Worm (Caenorhabditis elegans) whole organism, L2 larva: Measurements from ENCODE around the gene math-40.

Source experiments
- C34F6.9 ChIP-seq: fragments of 150-350 bp; optimal IDR thresholded peaks from 2 replicates; lab custom pipeline; 2014; ENCODE audit warnings: missing biosample characterization, missing genetic modification characterization
- F13H6.1 ChIP-seq: sonication (generic microtip); optimal IDR thresholded peaks from 2 replicates; lab custom pipeline; 2016; ENCODE audit warnings: missing genetic modification characterization, missing compliant biosample characterization
- R02D3.7 ChIP-seq: fragments of 150-350 bp; optimal IDR thresholded peaks from 2 replicates; lab custom pipeline; 2014; ENCODE audit warnings: missing biosample characterization, missing genetic modification characterization
- Y55F3AM.14 ChIP-seq: fragments of 200-800 bp; sonication (Bioruptor generic); optimal IDR thresholded peaks from 2 replicates; lab custom pipeline; 2018; ENCODE audit warnings: mild to moderate bottlenecking, missing genetic modification characterization, missing compliant biosample characterization
- ZK546.5 ChIP-seq: sonication (generic microtip); optimal IDR thresholded peaks from 2 replicates; lab custom pipeline; 2017; ENCODE audit warnings: missing biosample characterization, missing genetic modification characterization
- alr-1 ChIP-seq: fragments of 150-350 bp; optimal IDR thresholded peaks from 2 replicates; lab custom pipeline; 2014; ENCODE audit warnings: missing biosample characterization, missing genetic modification characterization
- aly-2 ChIP-seq: fragments of 150-350 bp; optimal IDR thresholded peaks from 2 replicates; lab custom pipeline; 2014; ENCODE audit warnings: missing biosample characterization, missing genetic modification characterization
- ama-1 ChIP-seq: fragments of 150-350 bp; optimal IDR thresholded peaks from 2 replicates; lab custom pipeline; 2018; ENCODE audit warnings: inconsistent platforms
- blmp-1 ChIP-seq: sonication (generic microtip); optimal IDR thresholded peaks from 2 replicates; lab custom pipeline; 2017; ENCODE audit warnings: missing genetic modification characterization, mild to moderate bottlenecking, missing compliant biosample characterization, antibody characterized with exemption, moderate library complexity; ENCODE audit not compliant: insufficient read depth
- crh-2 ChIP-seq: sonication (generic microtip); optimal IDR thresholded peaks from 2 replicates; lab custom pipeline; 2017; ENCODE audit warnings: missing biosample characterization, missing genetic modification characterization
- egl-27 ChIP-seq: sonication (generic microtip); optimal IDR thresholded peaks from 3 replicates; lab custom pipeline; 2017; ENCODE audit warnings: missing biosample characterization, missing genetic modification reagents, missing genetic modification characterization
- elt-1 ChIP-seq: fragments of 150-350 bp; optimal IDR thresholded peaks from 2 replicates; lab custom pipeline; 2014; ENCODE audit warnings: missing biosample characterization, missing genetic modification characterization
- fos-1 ChIP-seq: fragments of 150-350 bp; optimal IDR thresholded peaks from 2 replicates; lab custom pipeline; 2014; ENCODE audit warnings: missing biosample characterization, missing genetic modification characterization
- gmeb-1 ChIP-seq: fragments of 150-350 bp; optimal IDR thresholded peaks from 2 replicates; lab custom pipeline; 2014; ENCODE audit warnings: missing biosample characterization, missing genetic modification characterization
- lin-11 ChIP-seq: fragments of 150-350 bp; sonication (generic microtip); optimal IDR thresholded peaks from 2 replicates; lab custom pipeline; 2014; ENCODE audit warnings: missing biosample characterization, missing genetic modification characterization, inconsistent platforms, mixed read lengths
- lin-39 ChIP-seq: fragments of 150-350 bp; optimal IDR thresholded peaks from 2 replicates; lab custom pipeline; 2014; ENCODE audit warnings: missing biosample characterization, missing genetic modification reagents, missing genetic modification characterization
- lsy-2 ChIP-seq, 2 experiments: fragments of 150-350 bp in 1 of 2; sonication (generic microtip) in 1 of 2; optimal IDR thresholded peaks; 2 replicates each; lab custom pipeline; 2014 to 2017; ENCODE audit warnings: missing biosample characterization in 2 of 2, missing genetic modification characterization in 2 of 2
- mab-5 ChIP-seq: fragments of 150-350 bp; optimal IDR thresholded peaks from 2 replicates; lab custom pipeline; 2014; ENCODE audit warnings: missing biosample characterization, missing genetic modification characterization
- mbf-1 ChIP-seq: sonication (generic microtip); optimal IDR thresholded peaks from 2 replicates; lab custom pipeline; 2017; ENCODE audit warnings: missing biosample characterization, missing genetic modification characterization
- mdl-1 ChIP-seq, 2 experiments: fragments of 150-350 bp in 1 of 2; sonication (generic microtip) in 1 of 2; optimal IDR thresholded peaks; 2 replicates each; lab custom pipeline; 2017; ENCODE audit warnings: missing biosample characterization in 2 of 2, missing genetic modification characterization in 2 of 2
- nhr-10 ChIP-seq: sonication (generic microtip); optimal IDR thresholded peaks from 2 replicates; lab custom pipeline; 2017; ENCODE audit warnings: missing biosample characterization, missing genetic modification characterization
- nhr-11 ChIP-seq: fragments of 150-350 bp; optimal IDR thresholded peaks from 2 replicates; lab custom pipeline; 2014; ENCODE audit warnings: missing biosample characterization, missing genetic modification characterization
- nhr-12 ChIP-seq: fragments of 150-350 bp; optimal IDR thresholded peaks from 2 replicates; lab custom pipeline; 2014; ENCODE audit warnings: missing biosample characterization, missing genetic modification characterization
- nhr-129 ChIP-seq: fragments of 150-350 bp; optimal IDR thresholded peaks from 2 replicates; lab custom pipeline; 2014; ENCODE audit warnings: missing biosample characterization, missing genetic modification characterization
- nhr-21 ChIP-seq: fragments of 150-350 bp; optimal IDR thresholded peaks from 2 replicates; lab custom pipeline; 2014; ENCODE audit warnings: missing biosample characterization, missing genetic modification characterization
- nhr-23 ChIP-seq: fragments of 150-350 bp; optimal IDR thresholded peaks from 2 replicates; lab custom pipeline; 2014; ENCODE audit warnings: missing biosample characterization, missing genetic modification reagents, missing genetic modification characterization
- nhr-237 ChIP-seq: fragments of 150-350 bp; optimal IDR thresholded peaks from 2 replicates; lab custom pipeline; 2014; ENCODE audit warnings: missing biosample characterization, missing genetic modification characterization
- nhr-25 ChIP-seq: fragments of 150-350 bp; sonication (generic microtip); optimal IDR thresholded peaks from 3 replicates; lab custom pipeline; 2014; ENCODE audit warnings: missing biosample characterization, missing genetic modification characterization
- nhr-6 ChIP-seq: fragments of 150-350 bp; optimal IDR thresholded peaks from 2 replicates; lab custom pipeline; 2014; ENCODE audit warnings: missing biosample characterization, missing genetic modification characterization
- nhr-77 ChIP-seq: fragments of 150-350 bp; optimal IDR thresholded peaks from 2 replicates; lab custom pipeline; 2014; ENCODE audit warnings: missing biosample characterization, missing genetic modification characterization
- sem-4 ChIP-seq: fragments of 150-350 bp; optimal IDR thresholded peaks from 2 replicates; lab custom pipeline; 2014; ENCODE audit warnings: missing biosample characterization, missing genetic modification reagents, missing genetic modification characterization
- skn-1 ChIP-seq: sonication (generic microtip); optimal IDR thresholded peaks from 2 replicates; lab custom pipeline; 2017; ENCODE audit warnings: missing biosample characterization, missing genetic modification characterization
- sma-3 ChIP-seq: sonication (generic microtip); optimal IDR thresholded peaks from 2 replicates; lab custom pipeline; 2016; ENCODE audit warnings: missing genetic modification reagents, missing genetic modification characterization, missing compliant biosample characterization
- sma-9 ChIP-seq, 2 experiments: fragments of 150-350 bp in 1 of 2; sonication (generic microtip) in 1 of 2; optimal IDR thresholded peaks; 2 replicates each; lab custom pipeline; 2014 to 2016; ENCODE audit warnings: missing genetic modification characterization in 2 of 2, mild to moderate bottlenecking in 1 of 2, missing biosample characterization in 1 of 2, missing compliant biosample characterization in 1 of 2, missing genetic modification reagents in 1 of 2, moderate library complexity in 1 of 2
- snpc-4 ChIP-seq: fragments of 150-350 bp; optimal IDR thresholded peaks from 2 replicates; lab custom pipeline; 2014; ENCODE audit warnings: missing biosample characterization, missing genetic modification characterization
- unc-55 ChIP-seq: fragments of 150-350 bp; sonication (generic microtip); optimal IDR thresholded peaks from 3 replicates; lab custom pipeline; 2014; ENCODE audit warnings: missing biosample characterization, missing genetic modification reagents, missing genetic modification characterization
- unc-62 ChIP-seq: fragments of 150-350 bp; optimal IDR thresholded peaks from 2 replicates; lab custom pipeline; 2014; ENCODE audit warnings: missing biosample characterization, missing genetic modification reagents, missing genetic modification characterization
- zag-1 ChIP-seq: fragments of 150-350 bp; optimal IDR thresholded peaks from 2 replicates; lab custom pipeline; 2014; ENCODE audit warnings: missing biosample characterization, missing genetic modification characterization
- ztf-11 ChIP-seq: sonication (generic microtip); optimal IDR thresholded peaks from 2 replicates; lab custom pipeline; 2017; ENCODE audit warnings: missing biosample characterization, missing genetic modification characterization

The math-40 gene

ce11 chrII:1788087-1788486, 42.3 kb upstream of the math-40 start, which contains the start of the genes C08F1.6 and fbxb-13:
Gene C08F1.6 (minus strand): TSS chrII:1788187.
Gene fbxb-13 (plus strand): TSS chrII:1788277.
- TF ChIP-seq nhr-77 (tag; lab: Kevin White, UChicago) (no peak), nhr-237 (tag; lab: Kevin White, UChicago) (no peak), Y55F3AM.14 (GFP tag; lab: Kevin White, UChicago) (no peak), nhr-23 (no peak), lin-11 (no peak), mbf-1 (tag; lab: Kevin White, UChicago) (no peak), aly-2 (tag; lab: Kevin White, UChicago) (no peak), C34F6.9 (tag; lab: Kevin White, UChicago) (no peak), nhr-12 (tag; lab: Kevin White, UChicago) (no peak), nhr-25 (no peak), F13H6.1 (no peak), fos-1 (tag; lab: Kevin White, UChicago) (no peak), nhr-10 (no peak), nhr-21 (no peak), ZK546.5 (tag; lab: Kevin White, UChicago) (no peak)

- no peak for TF ChIP-seq nhr-25
- TF ChIP-seq sma-3 (GFP tag; lab: Kevin White, UChicago) = no peak
- no peak for TF ChIP-seq sem-4 (tag; lab: Kevin White, UChicago)
- TF ChIP-seq nhr-6 (tag; lab: Kevin White, UChicago) = no peak
- no peak for TF ChIP-seq nhr-11 (tag; lab: Kevin White, UChicago)
- TF ChIP-seq nhr-237 (tag; lab: Kevin White, UChicago) = no peak
Observed at ce11 chrII:1806358-1806757, 24.1 kb upstream of the math-40 start, which contains the start of gene C08F1.12. Gene C08F1.12 (minus strand): TSS chrII:1806458.

- peak; percentile 8 for TF ChIP-seq unc-55 (GFP tag; lab: Kevin White, UChicago)
- TF ChIP-seq nhr-237 (tag; lab: Kevin White, UChicago) = no peak
- TF ChIP-seq, all 48 proteins: peak for 1
Observed at ce11 chrII:1808217-1808616, 22.2 kb upstream of the math-40 start, which contains the start of gene C08F1.8. Gene C08F1.8 (minus strand): TSS chrII:1808317.

ce11 chrII:1816053-1816452, 14.4 kb upstream of the math-40 start:
- TF ChIP-seq blmp-1 (no peak), sma-9 (GFP tag; optimal IDR thresholded peaks at IDR 0.05; lab: Kevin White, UChicago) (no peak), sma-9 (tag; optimal IDR thresholded peaks at IDR 0.05; lab: Kevin White, UChicago) (no peak), sem-4 (tag; lab: Kevin White, UChicago) (no peak), gmeb-1 (no peak), unc-55 (GFP tag; lab: Kevin White, UChicago) (no peak), R02D3.7 (tag; lab: Kevin White, UChicago) (no peak), nhr-11 (tag; lab: Kevin White, UChicago) (no peak), lin-39 (no peak), nhr-10 (no peak), unc-62 (GFP tag; lab: Kevin White, UChicago) (no peak), mdl-1 (tag; optimal IDR thresholded peaks at IDR 0.05; lab: Kevin White, UChicago) (no peak), ama-1 (lab: Kevin White, UChicago) (no peak), mab-5 (tag; lab: Kevin White, UChicago) (no peak), F13H6.1 (no peak), lsy-2 (tag; optimal IDR thresholded peaks at IDR 0.05; lab: Kevin White, UChicago) (no peak)

- TF ChIP-seq ama-1 (lab: Kevin White, UChicago) (no peak), sem-4 (tag; lab: Kevin White, UChicago) (no peak)
Observed at ce11 chrII:1818300-1818699, 12.1 kb upstream of the math-40 start, which contains the start of gene fbxb-10. Gene fbxb-10 (minus strand): TSS chrII:1818400.

ce11 chrII:1819944-1820570, 10.4 kb upstream of the math-40 start, which contains the start of gene fbxc-19:
Gene fbxc-19 (plus strand): TSS chrII:1820479.
- TF ChIP-seq nhr-23 (no peak), unc-55 (GFP tag; lab: Kevin White, UChicago) (peak; percentile 71), nhr-21 (peak; percentile 29), lin-11 (no peak), skn-1 (tag; lab: Kevin White, UChicago) (no peak), C34F6.9 (tag; lab: Kevin White, UChicago) (peak; percentile 87), mbf-1 (tag; lab: Kevin White, UChicago) (no peak), sma-9 (GFP tag; optimal IDR thresholded peaks at IDR 0.05; lab: Kevin White, UChicago) (peak; percentile 82), sma-9 (tag; optimal IDR thresholded peaks at IDR 0.05; lab: Kevin White, UChicago) (no peak), ztf-11 (tag; lab: Kevin White, UChicago) (no peak), mdl-1 (tag; optimal IDR thresholded peaks at IDR 0.05; lab: Kevin White, UChicago) (no peak), nhr-129 (tag; lab: Kevin White, UChicago) (peak; percentile 100), egl-27 (tag; lab: Kevin White, UChicago) (peak; percentile 45), alr-1 (tag; lab: Kevin White, UChicago) (no peak), F13H6.1 (peak; percentile 44), Y55F3AM.14 (GFP tag; lab: Kevin White, UChicago) (no peak), fos-1 (tag; lab: Kevin White, UChicago) (peak; percentile 97), lin-39 (no peak), crh-2 (peak; percentile 75), elt-1 (tag; lab: Kevin White, UChicago) (no peak), lsy-2 (tag; optimal IDR thresholded peaks at IDR 0.05; lab: Kevin White, UChicago) (peak; percentile 46 to 75), zag-1 (tag; lab: Kevin White, UChicago) (no peak), mab-5 (tag; lab: Kevin White, UChicago) (no peak), gmeb-1 (peak; percentile 75), snpc-4 (no peak)
